Worm (Caenorhabditis elegans) whole organism, mixed stage, embryonic: Measurements from ENCODE around the gene ketn-1.

Experiments
- M03D4.4 ChIP-seq: sonication (generic microtip); optimal IDR thresholded peaks from 2 replicates; lab custom pipeline; 2017; ENCODE audit warnings: mild to moderate bottlenecking, missing genetic modification characterization, missing compliant biosample characterization
- ceh-39 ChIP-seq: fragments of 150-350 bp; optimal IDR thresholded peaks from 2 replicates; lab custom pipeline; 2014; ENCODE audit warnings: missing biosample characterization, missing genetic modification characterization
- ces-1 ChIP-seq: fragments of 150-350 bp; optimal IDR thresholded peaks from 2 replicates; lab custom pipeline; 2014; ENCODE audit warnings: missing biosample characterization, missing genetic modification reagents, missing genetic modification characterization
- cnd-1 ChIP-seq: fragments of 200-800 bp; sonication (Bioruptor generic); optimal IDR thresholded peaks from 2 replicates; lab custom pipeline; 2018; ENCODE audit warnings: mild to moderate bottlenecking, missing genetic modification characterization, missing compliant biosample characterization
- drap-1 ChIP-seq: fragments of 200-800 bp; sonication (Bioruptor generic); optimal IDR thresholded peaks from 3 replicates; lab custom pipeline; 2018; ENCODE audit warnings: mild to moderate bottlenecking, missing genetic modification characterization, missing compliant biosample characterization
- elt-1 ChIP-seq: sonication (generic microtip); optimal IDR thresholded peaks from 2 replicates; lab custom pipeline; 2017; ENCODE audit warnings: missing genetic modification characterization, mild to moderate bottlenecking, missing compliant biosample characterization, antibody characterized with exemption, moderate library complexity, borderline replicate concordance; ENCODE audit not compliant: insufficient read depth
- elt-3 ChIP-seq: fragments of 150-350 bp; optimal IDR thresholded peaks from 2 replicates; lab custom pipeline; 2014; ENCODE audit warnings: missing biosample characterization, missing genetic modification characterization
- flh-1 ChIP-seq: fragments of 200-800 bp; sonication (Bioruptor generic); optimal IDR thresholded peaks from 2 replicates; lab custom pipeline; 2018; ENCODE audit warnings: mild to moderate bottlenecking, missing genetic modification characterization, moderate library complexity, missing compliant biosample characterization
- ham-2 ChIP-seq: fragments of 200-800 bp; sonication (Bioruptor generic); optimal IDR thresholded peaks from 2 replicates; lab custom pipeline; 2018; ENCODE audit warnings: mild to moderate bottlenecking, missing genetic modification characterization, missing compliant biosample characterization
- lin-13 ChIP-seq: fragments of 150-350 bp; optimal IDR thresholded peaks from 2 replicates; lab custom pipeline; 2014; ENCODE audit warnings: missing biosample characterization, missing genetic modification characterization
- lin-32 ChIP-seq: fragments of 200-800 bp; sonication (Bioruptor generic); optimal IDR thresholded peaks from 2 replicates; lab custom pipeline; 2018; ENCODE audit warnings: mild to moderate bottlenecking, missing genetic modification characterization, missing compliant biosample characterization
- lsy-2 ChIP-seq: fragments of 150-350 bp; optimal IDR thresholded peaks from 2 replicates; lab custom pipeline; 2014; ENCODE audit warnings: missing biosample characterization, missing genetic modification characterization
- mab-5 ChIP-seq: fragments of 150-350 bp; optimal IDR thresholded peaks from 2 replicates; lab custom pipeline; 2014; ENCODE audit warnings: missing biosample characterization, missing genetic modification characterization
- mls-2 ChIP-seq: sonication (generic microtip); optimal IDR thresholded peaks from 2 replicates; lab custom pipeline; 2016; ENCODE audit warnings: mild to moderate bottlenecking, missing genetic modification characterization, moderate library complexity, missing compliant biosample characterization
- nhr-12 ChIP-seq: fragments of 150-350 bp; optimal IDR thresholded peaks from 2 replicates; lab custom pipeline; 2014; ENCODE audit warnings: missing biosample characterization, missing genetic modification characterization
- nhr-2 ChIP-seq: fragments of 150-350 bp; optimal IDR thresholded peaks from 2 replicates; lab custom pipeline; 2014; ENCODE audit warnings: missing biosample characterization, missing genetic modification characterization
- nhr-237 ChIP-seq: fragments of 150-350 bp; optimal IDR thresholded peaks from 2 replicates; lab custom pipeline; 2014; ENCODE audit warnings: missing biosample characterization, missing genetic modification characterization
- nhr-28 ChIP-seq: fragments of 150-350 bp; optimal IDR thresholded peaks from 2 replicates; lab custom pipeline; 2014; ENCODE audit warnings: missing biosample characterization, missing genetic modification characterization
- sem-2 ChIP-seq: fragments of 200-800 bp; sonication (Bioruptor generic); optimal IDR thresholded peaks from 2 replicates; lab custom pipeline; 2018; ENCODE audit warnings: mild to moderate bottlenecking, missing genetic modification characterization, missing compliant biosample characterization
- snpc-4 ChIP-seq: fragments of 150-350 bp; optimal IDR thresholded peaks from 2 replicates; lab custom pipeline; 2014; ENCODE audit warnings: missing biosample characterization, missing genetic modification characterization
- sptf-1 ChIP-seq: sonication (generic microtip); optimal IDR thresholded peaks from 2 replicates; lab custom pipeline; 2017; ENCODE audit warnings: mild to moderate bottlenecking, missing genetic modification characterization, moderate library complexity, missing compliant biosample characterization
- tbx-8 ChIP-seq: fragments of 200-800 bp; sonication (Bioruptor generic); optimal IDR thresholded peaks from 2 replicates; lab custom pipeline; 2018; ENCODE audit warnings: mild to moderate bottlenecking, missing genetic modification characterization, moderate library complexity, missing compliant biosample characterization
- unc-120 ChIP-seq: sonication (generic microtip); optimal IDR thresholded peaks from 2 replicates; lab custom pipeline; 2017; ENCODE audit warnings: missing genetic modification characterization, missing compliant biosample characterization; ENCODE audit not compliant: poor library complexity, severe bottlenecking
- unc-39 ChIP-seq: fragments of 150-350 bp; optimal IDR thresholded peaks from 2 replicates; lab custom pipeline; 2014; ENCODE audit warnings: missing biosample characterization, missing genetic modification characterization
- unc-62 ChIP-seq: fragments of 150-350 bp; optimal IDR thresholded peaks from 2 replicates; lab custom pipeline; 2014; ENCODE audit warnings: missing biosample characterization, missing genetic modification reagents, missing genetic modification characterization
- zip-8 ChIP-seq: fragments of 150-350 bp; optimal IDR thresholded peaks from 2 replicates; lab custom pipeline; 2014; ENCODE audit warnings: missing biosample characterization, missing genetic modification characterization

ketn-1 gene

DNA sequence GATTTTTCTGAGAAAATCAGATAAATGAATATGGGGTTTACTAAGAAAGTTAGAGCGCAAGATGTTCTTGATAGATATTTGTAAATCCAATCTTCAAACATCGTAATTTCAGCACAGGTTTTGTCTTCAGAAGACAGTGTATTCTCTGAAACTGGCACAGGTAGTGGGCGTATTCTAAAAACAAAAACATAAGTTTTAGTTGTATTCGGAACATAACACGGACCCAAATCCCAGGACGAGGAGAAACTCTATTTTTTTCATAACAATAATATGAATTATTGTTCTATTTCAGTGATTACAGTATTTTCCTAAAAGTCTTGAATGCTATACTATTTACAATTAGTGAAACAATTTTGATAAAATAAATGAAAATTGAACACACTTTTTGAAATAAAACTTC, 28.8 kb upstream of the ketn-1 start, which contains the start of gene srj-45:
TSS of gene srj-45 (minus strand) at position 101 of the 400 bp plus-strand sequence.
- TF ChIP-seq unc-120 (tag; lab: Kevin White, UChicago) (no peak), tbx-8 (GFP tag; lab: Kevin White, UChicago) (no peak), elt-3 (tag; lab: Kevin White, UChicago) (no peak), lin-13 (tag; lab: Kevin White, UChicago) (no peak), ham-2 (GFP tag; lab: Kevin White, UChicago) (no peak), M03D4.4 (tag; lab: Kevin White, UChicago) (no peak), snpc-4 (tag; lab: Kevin White, UChicago) (no peak), drap-1 (no peak), mls-2 (tag; lab: Kevin White, UChicago) (no peak), elt-1 (no peak), nhr-12 (tag; lab: Kevin White, UChicago) (no peak)

DNA sequence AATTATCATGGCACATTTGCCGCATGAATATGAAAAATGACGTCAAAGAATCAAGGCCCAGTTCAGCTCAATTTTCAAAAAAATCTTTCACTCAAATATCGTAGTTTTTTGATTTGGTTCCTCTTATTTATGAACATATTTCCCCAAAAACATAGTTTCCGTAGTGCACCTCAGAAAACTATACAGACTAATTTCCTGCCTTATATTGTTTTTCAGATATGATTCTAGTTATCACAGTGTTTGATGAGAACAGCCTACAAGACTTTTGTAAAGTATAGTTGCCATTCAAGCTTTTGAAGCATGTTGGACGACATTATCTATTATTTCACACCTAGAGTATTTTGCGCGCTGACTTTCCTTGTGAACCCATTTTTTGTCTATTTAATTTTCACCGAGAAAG, 25.0 kb upstream of the ketn-1 start, which contains the start of gene srj-50:
TSS of gene srj-50 (plus strand) at position 301 of the 400 bp plus-strand sequence.
- no peak for TF ChIP-seq flh-1 (GFP tag; lab: Kevin White, UChicago)

DNA sequence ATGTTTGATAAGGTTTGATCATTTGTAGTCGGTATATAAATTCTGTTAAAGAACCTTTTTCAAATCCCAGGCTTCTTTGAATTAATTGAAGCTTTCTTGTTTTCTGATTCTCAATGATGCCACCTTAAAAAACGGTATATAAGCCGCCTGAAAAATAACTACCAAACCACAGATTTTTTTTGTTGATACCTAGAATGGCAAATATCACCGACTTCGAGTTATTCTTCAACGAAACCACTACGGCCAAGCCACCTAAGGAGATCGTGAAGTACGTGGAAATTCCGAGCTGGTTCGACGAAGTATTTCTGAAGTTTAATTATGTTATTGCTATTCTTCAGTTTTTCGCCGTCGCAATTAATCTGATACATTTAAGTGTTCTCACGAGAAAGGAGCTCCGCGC, 23.2 kb upstream of the ketn-1 start, which contains the start of gene srw-2:
TSS of gene srw-2 (plus strand) at position 62 of the 400 bp plus-strand sequence.
- no peak for TF ChIP-seq nhr-28 (tag; lab: Kevin White, UChicago)
- no peak for TF ChIP-seq ceh-39 (tag; lab: Kevin White, UChicago)
- no peak for TF ChIP-seq nhr-237 (tag; lab: Kevin White, UChicago)
- TF ChIP-seq elt-3 (tag; lab: Kevin White, UChicago): no peak
- no peak for TF ChIP-seq sptf-1
- TF ChIP-seq nhr-2 (tag; lab: Kevin White, UChicago): no peak
- TF ChIP-seq snpc-4 (tag; lab: Kevin White, UChicago): no peak
- no peak for TF ChIP-seq lsy-2
- TF ChIP-seq mab-5 (tag; lab: Kevin White, UChicago): no peak
- no peak for TF ChIP-seq lin-32 (GFP tag; lab: Kevin White, UChicago)
- no peak for TF ChIP-seq unc-39 (tag; lab: Kevin White, UChicago)

DNA sequence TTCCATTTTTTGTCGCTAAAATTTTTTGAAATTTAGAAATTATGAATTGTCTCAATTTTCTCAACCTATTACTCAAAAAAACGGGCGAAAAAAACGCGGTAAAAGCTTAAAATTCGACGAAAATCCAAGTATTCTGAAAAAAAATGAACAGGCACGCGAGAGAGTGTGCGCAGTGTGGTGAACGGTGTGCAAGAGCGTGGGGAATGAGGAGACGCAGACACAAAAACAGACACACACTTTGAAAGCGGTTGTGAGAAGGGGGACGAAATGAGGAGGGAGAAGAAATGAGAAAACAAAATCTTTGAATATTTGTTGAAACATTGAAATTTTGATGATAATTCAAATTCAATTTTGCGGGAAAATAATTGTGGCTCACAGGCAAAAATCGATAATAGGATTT, 19.2 kb upstream of the ketn-1 start, which contains the start of gene T03D3.5:
TSS of gene T03D3.5 (minus strand) at position 21 of the 400 bp plus-strand sequence.
- TF ChIP-seq ceh-39 (tag; lab: Kevin White, UChicago) (no peak), nhr-28 (tag; lab: Kevin White, UChicago) (no peak), unc-62 (GFP tag; lab: Kevin White, UChicago) (no peak), ces-1 (peak; percentile 33)

DNA sequence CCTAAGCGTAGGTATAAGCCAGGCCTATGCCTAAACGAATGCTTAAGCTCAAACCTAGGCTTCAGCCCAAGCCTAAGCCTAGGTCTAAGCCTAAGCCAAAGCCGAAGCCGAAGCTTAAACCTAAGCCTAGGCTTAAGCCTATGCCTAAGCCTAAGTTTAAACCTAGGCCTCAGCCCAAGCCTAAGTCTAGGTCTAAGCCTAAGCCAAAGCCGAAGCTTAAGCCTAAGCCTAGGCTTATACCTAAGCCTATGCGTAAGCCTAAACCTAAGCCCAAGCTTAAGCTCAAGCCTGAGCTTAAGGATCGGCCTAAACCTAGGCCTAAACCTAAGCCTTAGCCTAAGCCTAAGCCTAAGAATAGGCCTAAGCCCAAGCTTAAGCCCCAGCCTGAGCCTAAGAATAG, 18.3 kb upstream of the ketn-1 start:
- TF ChIP-seq ham-2 (GFP tag; lab: Kevin White, UChicago) (peak; percentile 64), mls-2 (tag; lab: Kevin White, UChicago) (no peak), sem-2 (GFP tag; lab: Kevin White, UChicago) (no peak), cnd-1 (no peak)

DNA sequence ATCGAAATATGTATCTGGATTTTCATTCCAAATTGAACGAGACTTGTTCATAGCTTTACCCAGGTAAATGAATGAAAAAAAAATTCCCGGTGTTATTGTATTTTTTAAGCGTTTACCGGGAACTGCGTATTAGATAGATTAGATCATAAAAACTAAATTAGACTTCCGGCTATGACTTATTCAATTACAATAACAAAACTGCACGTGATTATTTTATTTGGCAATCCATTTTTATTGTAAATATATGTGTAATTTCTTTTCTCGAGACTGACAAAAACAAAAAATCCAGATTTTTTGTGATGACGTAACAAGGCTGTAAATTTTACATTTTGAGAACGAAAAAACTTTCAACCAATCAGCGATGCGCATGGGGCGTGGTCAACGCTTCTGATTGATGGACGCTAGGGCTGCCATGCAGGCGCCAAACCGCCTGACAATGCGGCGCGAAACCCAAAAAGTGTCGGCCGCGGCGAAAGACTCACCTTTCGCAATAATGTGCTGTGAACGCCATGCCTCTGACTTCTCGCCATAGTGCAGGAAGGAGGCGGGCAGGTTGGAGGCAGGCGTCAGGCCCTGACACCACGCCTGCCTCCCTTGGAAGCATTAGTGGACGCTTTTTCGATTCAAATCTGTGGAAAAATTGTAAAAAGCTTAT, 14.1 kb upstream of the ketn-1 start, which contains the start of gene srh-36:
TSS of gene srh-36 (minus strand) at position 51 of the 655 bp plus-strand sequence.
- TF ChIP-seq ces-1 (no peak), zip-8 (peak; percentile 59)

DNA sequence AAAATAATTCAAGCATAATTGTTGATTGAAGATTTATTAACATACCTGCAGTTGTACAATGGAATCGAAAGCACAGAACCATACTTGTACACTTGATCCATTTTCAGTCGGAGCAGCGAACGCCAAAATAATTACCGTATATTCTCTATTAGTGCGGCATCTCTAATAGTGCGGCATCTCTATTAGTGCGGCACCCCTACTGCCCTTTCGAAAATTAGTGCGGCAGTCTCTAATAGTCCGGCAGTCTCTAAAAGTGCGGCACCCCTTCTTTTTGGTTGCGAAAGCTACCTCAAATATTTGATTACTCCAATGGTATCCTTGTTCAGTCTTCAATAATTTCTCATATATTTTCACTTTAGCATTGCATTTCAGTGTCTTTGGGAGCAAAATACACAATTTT, 10.5 kb upstream of the ketn-1 start, which contains the start of gene srt-34:
TSS of gene srt-34 (minus strand) at position 101 of the 400 bp plus-strand sequence.
- no peak for TF ChIP-seq unc-39 (tag; lab: Kevin White, UChicago)
- TF ChIP-seq drap-1: no peak
- TF ChIP-seq unc-62 (GFP tag; lab: Kevin White, UChicago): no peak
